Worm (Caenorhabditis elegans) whole organism, mixed stage, embryonic: ENCODE data around the gene F17E9.18.

Source experiments
- blmp-1 ChIP-seq: fragments of 150-350 bp; optimal IDR thresholded peaks from 2 replicates; lab custom pipeline; 2014; ENCODE audit warnings: missing biosample characterization, missing genetic modification characterization
- ceh-43 ChIP-seq: fragments of 200-800 bp; sonication (Bioruptor generic); optimal IDR thresholded peaks from 2 replicates; lab custom pipeline; 2018; ENCODE audit warnings: mild to moderate bottlenecking, missing genetic modification characterization, moderate library complexity, missing compliant biosample characterization
- ces-1 ChIP-seq: fragments of 150-350 bp; optimal IDR thresholded peaks from 2 replicates; lab custom pipeline; 2014; ENCODE audit warnings: missing biosample characterization, missing genetic modification reagents, missing genetic modification characterization
- elt-1 ChIP-seq: sonication (generic microtip); optimal IDR thresholded peaks from 2 replicates; lab custom pipeline; 2017; ENCODE audit warnings: missing genetic modification characterization, mild to moderate bottlenecking, missing compliant biosample characterization, antibody characterized with exemption, moderate library complexity, borderline replicate concordance; ENCODE audit not compliant: insufficient read depth
- lin-13 ChIP-seq: fragments of 150-350 bp; optimal IDR thresholded peaks from 2 replicates; lab custom pipeline; 2014; ENCODE audit warnings: missing biosample characterization, missing genetic modification characterization
- mep-1 ChIP-seq: fragments of 150-350 bp; optimal IDR thresholded peaks from 2 replicates; lab custom pipeline; 2017; ENCODE audit warnings: missing biosample characterization, missing genetic modification reagents, missing genetic modification characterization, inconsistent platforms
- nhr-12 ChIP-seq: fragments of 150-350 bp; optimal IDR thresholded peaks from 2 replicates; lab custom pipeline; 2014; ENCODE audit warnings: missing biosample characterization, missing genetic modification characterization
- nhr-237 ChIP-seq: fragments of 150-350 bp; optimal IDR thresholded peaks from 2 replicates; lab custom pipeline; 2014; ENCODE audit warnings: missing biosample characterization, missing genetic modification characterization
- pha-4 ChIP-seq: fragments of 150-350 bp; optimal IDR thresholded peaks from 2 replicates; lab custom pipeline; 2018; ENCODE audit warnings: missing biosample characterization, missing genetic modification reagents, missing genetic modification characterization
- snpc-4 ChIP-seq: fragments of 150-350 bp; optimal IDR thresholded peaks from 2 replicates; lab custom pipeline; 2014; ENCODE audit warnings: missing biosample characterization, missing genetic modification characterization

ce11 chrIV:8355592-8355991, 8.6 kb upstream of the F17E9.18 start, which contains the start of the genes F17E9.2 and col-116:
- TF ChIP-seq lin-13 (tag; lab: Kevin White, UChicago): no peak
- TF ChIP-seq blmp-1 (tag; lab: Kevin White, UChicago): no peak
- no peak for TF ChIP-seq mep-1 (tag; lab: Kevin White, UChicago)
- no peak for TF ChIP-seq elt-1
- no peak for TF ChIP-seq nhr-12 (tag; lab: Kevin White, UChicago)
- TF ChIP-seq snpc-4 (tag; lab: Kevin White, UChicago): no peak
- no peak for TF ChIP-seq nhr-237
- no peak for TF ChIP-seq pha-4
- no peak for TF ChIP-seq ces-1
- no peak for TF ChIP-seq ceh-43
